Worm (Caenorhabditis elegans) whole organism, L1 larva: ENCODE data around the gene C34C12.1.

Experiments used
- egl-27 ChIP-seq, 2 experiments: fragments of 150-350 bp in 1 of 2; sonication (generic microtip); optimal IDR thresholded peaks; 3 replicates each; lab custom pipeline; 2017 to 2018; ENCODE audit warnings: missing biosample characterization in 2 of 2, missing genetic modification characterization in 2 of 2, missing genetic modification reagents in 2 of 2
- lin-15B ChIP-seq: fragments of 150-350 bp; sonication (generic microtip); optimal IDR thresholded peaks from 3 replicates; lab custom pipeline; 2014; ENCODE audit warnings: missing biosample characterization, missing genetic modification characterization
- nhr-28 ChIP-seq: fragments of 150-350 bp; optimal IDR thresholded peaks from 2 replicates; lab custom pipeline; 2014; ENCODE audit warnings: missing biosample characterization, missing genetic modification characterization
- snpc-4 ChIP-seq: fragments of 150-350 bp; optimal IDR thresholded peaks from 2 replicates; lab custom pipeline; 2014; ENCODE audit warnings: missing biosample characterization, missing genetic modification characterization
- tlp-1 ChIP-seq: fragments of 150-350 bp; optimal IDR thresholded peaks from 2 replicates; lab custom pipeline; 2014; ENCODE audit warnings: missing biosample characterization, missing genetic modification characterization
- unc-62 ChIP-seq: fragments of 150-350 bp; optimal IDR thresholded peaks from 2 replicates; lab custom pipeline; 2014; ENCODE audit warnings: missing biosample characterization, missing genetic modification reagents, missing genetic modification characterization
- zag-1 ChIP-seq: fragments of 150-350 bp; optimal IDR thresholded peaks from 2 replicates; lab custom pipeline; 2014; ENCODE audit warnings: missing biosample characterization, missing genetic modification characterization
- ztf-11 ChIP-seq, 2 experiments: sonication (generic microtip); optimal IDR thresholded peaks; 2 replicates each; lab custom pipeline; 2016 to 2017; ENCODE audit warnings: missing genetic modification characterization in 2 of 2, missing biosample characterization in 1 of 2, missing compliant biosample characterization in 1 of 2
- ztf-4 ChIP-seq: fragments of 150-350 bp; optimal IDR thresholded peaks from 2 replicates; lab custom pipeline; 2014; ENCODE audit warnings: missing biosample characterization, missing genetic modification characterization

- TF ChIP-seq tlp-1 (tag; lab: Kevin White, UChicago) (no peak), egl-27 (tag; optimal IDR thresholded peaks at IDR 0.05; lab: Kevin White, UChicago) (no peak), ztf-4 (tag; lab: Kevin White, UChicago) (no peak), zag-1 (tag; lab: Kevin White, UChicago) (no peak), snpc-4 (tag; lab: Kevin White, UChicago) (no peak), nhr-28 (no peak), unc-62 (GFP tag; lab: Kevin White, UChicago) (no peak), ztf-11 (tag; optimal IDR thresholded peaks at IDR 0.05; lab: Kevin White, UChicago) (no peak), lin-15B (tag; lab: Kevin White, UChicago) (no peak)
Measured at ce11 chrIII:3484995-3485394, 30.9 kb downstream of the C34C12.1 start.
